Worm (Caenorhabditis elegans) whole organism, L1 larva: ENCODE measurements around the gene C46E10.8.

Experiments used
- ceh-8 ChIP-seq: fragments of 200-800 bp; sonication (Bioruptor generic); optimal IDR thresholded peaks from 2 replicates; lab custom pipeline; 2018; ENCODE audit warnings: mild to moderate bottlenecking, missing genetic modification characterization, moderate library complexity, missing compliant biosample characterization
- ceh-82 ChIP-seq, 3 experiments: fragments of 150-350 bp in 1 of 3; sonication (generic microtip) in 2 of 3; optimal IDR thresholded peaks; 2 replicates each; lab custom pipeline; 2014 to 2017; ENCODE audit warnings: missing biosample characterization in 3 of 3, missing genetic modification characterization in 3 of 3
- ceh-90 ChIP-seq: sonication (generic microtip); optimal IDR thresholded peaks from 2 replicates; lab custom pipeline; 2016; ENCODE audit warnings: missing genetic modification characterization, missing compliant biosample characterization
- efl-3 ChIP-seq: fragments of 200-800 bp; sonication (Bioruptor generic); optimal IDR thresholded peaks from 2 replicates; lab custom pipeline; 2018; ENCODE audit warnings: mild to moderate bottlenecking, missing genetic modification characterization, missing compliant biosample characterization
- egl-27 ChIP-seq, 2 experiments: fragments of 150-350 bp in 1 of 2; sonication (generic microtip); optimal IDR thresholded peaks; 3 replicates each; lab custom pipeline; 2017 to 2018; ENCODE audit warnings: missing biosample characterization in 2 of 2, missing genetic modification characterization in 2 of 2, missing genetic modification reagents in 2 of 2
- elt-3 ChIP-seq, 6 experiments: fragments of 150-350 bp in 1 of 6; sonication (generic microtip); optimal IDR thresholded peaks; 2 replicates each; lab custom pipeline; 2017 to 2018; ENCODE audit warnings: missing biosample characterization in 6 of 6, missing genetic modification characterization in 6 of 6, inconsistent platforms in 1 of 6
- ets-5 ChIP-seq: fragments of 200-800 bp; sonication (Bioruptor generic); IDR thresholded peaks from 2 replicates; pipeline ENCODE4 v1.3.6; 2022; ENCODE audit warnings: missing genetic modification characterization, missing compliant biosample characterization
- fkh-8 ChIP-seq: sonication (generic microtip); optimal IDR thresholded peaks from 2 replicates; lab custom pipeline; 2016; ENCODE audit warnings: mild to moderate bottlenecking, missing genetic modification characterization, missing compliant biosample characterization
- grh-1 ChIP-seq: fragments of 200-800 bp; sonication (Bioruptor generic); IDR thresholded peaks from 2 replicates; pipeline ENCODE4 v1.3.6; 2022; ENCODE audit warnings: missing genetic modification reagents, missing genetic modification characterization, missing compliant biosample characterization
- hlh-4 ChIP-seq: sonication (generic microtip); optimal IDR thresholded peaks from 2 replicates; lab custom pipeline; 2016; ENCODE audit warnings: mild to moderate bottlenecking, missing genetic modification characterization, missing compliant biosample characterization
- hpl-2 ChIP-seq: fragments of 150-350 bp; optimal IDR thresholded peaks from 2 replicates; lab custom pipeline; 2014; ENCODE audit warnings: missing biosample characterization, missing genetic modification reagents, missing genetic modification characterization
- isw-1 ChIP-seq: fragments of 200-800 bp; sonication (Bioruptor generic); IDR thresholded peaks from 2 replicates; pipeline ENCODE4 v1.3.6; 2022; ENCODE audit warnings: missing genetic modification characterization, missing compliant biosample characterization
- jun-1 ChIP-seq: fragments of 150-350 bp; optimal IDR thresholded peaks from 2 replicates; lab custom pipeline; 2014; ENCODE audit warnings: missing biosample characterization, missing genetic modification reagents, missing genetic modification characterization
- lin-13 ChIP-seq: fragments of 150-350 bp; optimal IDR thresholded peaks from 2 replicates; lab custom pipeline; 2014; ENCODE audit warnings: missing biosample characterization, missing genetic modification reagents, missing genetic modification characterization
- lin-14 ChIP-seq: fragments of 200-800 bp; sonication (Bioruptor generic); optimal IDR thresholded peaks from 2 replicates; lab custom pipeline; 2018; ENCODE audit warnings: mild to moderate bottlenecking, missing genetic modification characterization, moderate library complexity, missing compliant biosample characterization
- lin-15B ChIP-seq: fragments of 150-350 bp; sonication (generic microtip); optimal IDR thresholded peaks from 3 replicates; lab custom pipeline; 2014; ENCODE audit warnings: missing biosample characterization, missing genetic modification characterization
- lin-35 ChIP-seq, 2 experiments: fragments of 150-350 bp; optimal IDR thresholded peaks; 2 replicates each; lab custom pipeline; 2014; ENCODE audit warnings: missing biosample characterization in 2 of 2, missing genetic modification characterization in 2 of 2, missing genetic modification reagents in 2 of 2
- lir-3 ChIP-seq: sonication (generic microtip); optimal IDR thresholded peaks from 2 replicates; lab custom pipeline; 2016; ENCODE audit warnings: mild to moderate bottlenecking, missing genetic modification characterization, moderate library complexity, missing compliant biosample characterization; ENCODE audit not compliant: poor library complexity
- lsy-2 ChIP-seq, 2 experiments: fragments of 150-350 bp; optimal IDR thresholded peaks; 2 replicates each; lab custom pipeline; 2014; ENCODE audit warnings: missing biosample characterization in 2 of 2, missing genetic modification characterization in 2 of 2
- mef-2 ChIP-seq: fragments of 150-350 bp; optimal IDR thresholded peaks from 2 replicates; lab custom pipeline; 2014; ENCODE audit warnings: missing biosample characterization, missing genetic modification characterization
- mep-1 ChIP-seq: fragments of 150-350 bp; optimal IDR thresholded peaks from 2 replicates; lab custom pipeline; 2014; ENCODE audit warnings: missing biosample characterization, missing genetic modification characterization
- nhr-12 ChIP-seq: sonication (generic microtip); optimal IDR thresholded peaks from 2 replicates; lab custom pipeline; 2017; ENCODE audit warnings: missing biosample characterization, missing genetic modification characterization
- nhr-20 ChIP-seq: sonication (generic microtip); optimal IDR thresholded peaks from 2 replicates; lab custom pipeline; 2016; ENCODE audit warnings: mild to moderate bottlenecking, missing genetic modification characterization, missing compliant biosample characterization
- nhr-237 ChIP-seq: fragments of 150-350 bp; optimal IDR thresholded peaks from 2 replicates; lab custom pipeline; 2014; ENCODE audit warnings: missing biosample characterization, missing genetic modification characterization
- nhr-28 ChIP-seq: fragments of 150-350 bp; optimal IDR thresholded peaks from 2 replicates; lab custom pipeline; 2014; ENCODE audit warnings: missing biosample characterization, missing genetic modification characterization
- nhr-47 ChIP-seq: sonication (generic microtip); optimal IDR thresholded peaks from 2 replicates; lab custom pipeline; 2016; ENCODE audit warnings: mild to moderate bottlenecking, missing genetic modification characterization, moderate library complexity, missing compliant biosample characterization
- pqm-1 ChIP-seq: sonication (generic microtip); optimal IDR thresholded peaks from 3 replicates; lab custom pipeline; 2017; ENCODE audit warnings: missing biosample characterization, missing genetic modification characterization
- rnt-1 ChIP-seq: sonication (generic microtip); optimal IDR thresholded peaks from 2 replicates; lab custom pipeline; 2016; ENCODE audit warnings: mild to moderate bottlenecking, missing genetic modification characterization, moderate library complexity, missing compliant biosample characterization
- skn-1 ChIP-seq: fragments of 150-350 bp; optimal IDR thresholded peaks from 2 replicates; lab custom pipeline; 2014; ENCODE audit warnings: missing biosample characterization, missing genetic modification characterization
- snu-23 ChIP-seq: sonication (generic microtip); optimal IDR thresholded peaks from 2 replicates; lab custom pipeline; 2016; ENCODE audit warnings: missing genetic modification characterization, missing compliant biosample characterization
- sptf-1 ChIP-seq: fragments of 150-350 bp; optimal IDR thresholded peaks from 2 replicates; lab custom pipeline; 2014; ENCODE audit warnings: missing biosample characterization, missing genetic modification characterization
- sup-37 ChIP-seq: fragments of 200-800 bp; sonication (Bioruptor generic); optimal IDR thresholded peaks from 2 replicates; lab custom pipeline; 2018; ENCODE audit warnings: mild to moderate bottlenecking, missing genetic modification characterization, missing compliant biosample characterization
- swsn-7 ChIP-seq: sonication (generic microtip); optimal IDR thresholded peaks from 2 replicates; lab custom pipeline; 2016; ENCODE audit warnings: missing genetic modification characterization, missing compliant biosample characterization
- unc-130 ChIP-seq: fragments of 150-350 bp; optimal IDR thresholded peaks from 2 replicates; lab custom pipeline; 2017; ENCODE audit warnings: missing biosample characterization, missing genetic modification characterization, inconsistent platforms
- unc-30 ChIP-seq: sonication (generic microtip); optimal IDR thresholded peaks from 2 replicates; lab custom pipeline; 2017; ENCODE audit warnings: missing biosample characterization, missing genetic modification characterization
- zag-1 ChIP-seq: fragments of 150-350 bp; optimal IDR thresholded peaks from 2 replicates; lab custom pipeline; 2014; ENCODE audit warnings: missing biosample characterization, missing genetic modification characterization

C46E10.8 gene

DNA sequence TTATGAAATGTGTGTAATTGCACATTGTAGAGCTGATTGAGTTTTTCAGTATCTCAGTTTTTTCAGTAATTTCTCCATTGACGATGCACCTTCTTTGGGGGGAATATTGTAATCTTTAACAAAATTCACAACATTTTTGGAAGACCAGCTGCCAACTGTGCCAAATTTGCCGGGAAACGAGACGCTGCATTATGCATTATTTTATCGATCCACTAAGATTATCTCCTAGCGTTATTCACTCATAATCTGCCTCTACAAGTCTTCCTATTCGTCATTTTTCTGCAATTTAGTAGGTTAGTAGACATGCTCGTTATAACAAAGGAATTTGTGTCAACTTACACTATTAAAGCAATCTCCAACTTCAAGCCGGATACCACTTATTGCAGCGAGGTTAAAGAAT is 3.8 kb upstream of the C46E10.8 start, which contains the start of the genes sdz-12 and bath-31:
Gene sdz-12 (minus strand): TSS at position 101 of the 400 bp plus-strand sequence.
Gene bath-31 (plus strand): TSS at position 251 of the 400 bp plus-strand sequence.
- TF ChIP-seq fkh-8 (tag; lab: Kevin White, UChicago) (no peak), mep-1 (tag; lab: Kevin White, UChicago) (no peak), grh-1 (GFP tag; lab: Robert Waterston, UW) (no peak), pqm-1 (tag; lab: Kevin White, UChicago) (no peak)

- TF ChIP-seq efl-3 (GFP tag; lab: Kevin White, UChicago) (no peak), nhr-28 (tag; lab: Kevin White, UChicago) (no peak), unc-30 (tag; lab: Kevin White, UChicago) (no peak), fkh-8 (tag; lab: Kevin White, UChicago) (no peak), grh-1 (GFP tag; lab: Robert Waterston, UW) (no peak), nhr-237 (tag; lab: Kevin White, UChicago) (no peak), unc-130 (no peak), lin-14 (no peak), nhr-47 (tag; lab: Kevin White, UChicago) (no peak), hpl-2 (GFP tag; lab: Kevin White, UChicago) (no peak), ceh-82 (tag; optimal IDR thresholded peaks at IDR 0.05; lab: Kevin White, UChicago) (no peak), egl-27 (tag; optimal IDR thresholded peaks at IDR 0.05; lab: Kevin White, UChicago) (no peak), jun-1 (no peak)
Measured at ce11 chrII:3724175-3724715, 3.7 kb downstream of the C46E10.8 start, which contains the start of gene C46E10.1. TSS of gene C46E10.1 (plus strand) at chrII:3724225.

DNA sequence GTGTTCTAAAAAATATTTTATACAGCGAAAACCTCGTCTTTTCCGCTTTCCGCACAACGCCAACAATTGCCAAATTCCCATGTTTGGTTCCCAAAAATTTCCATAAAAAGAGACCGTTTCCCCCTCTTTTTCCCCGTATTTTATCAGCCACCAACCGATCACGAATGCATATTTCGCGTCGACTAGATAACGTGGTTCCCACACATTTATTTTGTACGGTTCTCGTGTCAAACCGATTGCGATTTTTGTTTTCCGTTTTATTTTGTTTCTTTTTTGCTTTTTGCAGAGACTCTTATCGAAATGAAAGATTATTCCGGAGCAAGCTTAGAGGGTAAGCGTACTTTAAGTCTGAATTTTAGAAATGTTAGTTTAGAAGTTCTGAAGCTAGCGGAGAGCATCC is 6.9 kb downstream of the C46E10.8 start, which contains the start of gene C46E10.3:
Gene C46E10.3 (plus strand): TSS at position 301 of the 400 bp plus-strand sequence.
- TF ChIP-seq nhr-237 (tag; lab: Kevin White, UChicago) (no peak), nhr-20 (tag; lab: Kevin White, UChicago) (no peak), zag-1 (no peak), lsy-2 (tag; optimal IDR thresholded peaks at IDR 0.05; lab: Kevin White, UChicago) (no peak), unc-130 (no peak), lir-3 (no peak), sup-37 (GFP tag; lab: Kevin White, UChicago) (no peak), nhr-12 (tag; lab: Kevin White, UChicago) (no peak), ceh-90 (tag; lab: Kevin White, UChicago) (no peak), skn-1 (no peak), lin-13 (GFP tag; lab: Kevin White, UChicago) (no peak), sptf-1 (tag; lab: Kevin White, UChicago) (no peak), isw-1 (GFP tag; lab: Robert Waterston, UW) (no peak)

DNA sequence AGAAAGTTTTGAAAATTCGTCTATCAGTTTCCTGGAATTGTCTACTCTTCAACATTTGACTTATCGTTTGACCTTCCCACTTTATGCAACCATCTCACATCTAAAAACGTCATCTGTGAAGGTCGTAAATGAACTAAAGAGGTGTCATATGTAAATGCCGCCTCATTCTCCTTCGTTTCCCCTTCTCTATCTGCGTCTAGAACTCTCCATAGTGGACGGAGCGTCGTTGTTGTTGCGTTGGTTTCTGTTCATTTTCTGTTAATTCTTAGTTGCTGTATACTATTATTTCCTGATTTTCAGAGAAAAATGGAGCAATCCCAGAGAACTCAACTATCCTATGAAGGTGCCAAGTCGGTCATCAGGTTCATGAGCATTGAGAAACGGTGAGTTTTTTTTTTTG is 10.9 kb downstream of the C46E10.8 start, which contains the start of gene fbxc-52:
Gene fbxc-52 (plus strand): TSS at position 301 of the 400 bp plus-strand sequence.
- TF ChIP-seq zag-1 (no peak), ceh-82 (tag; optimal IDR thresholded peaks at IDR 0.05; lab: Kevin White, UChicago) (no peak), ceh-8 (GFP tag; lab: Kevin White, UChicago) (no peak), elt-3 (tag; optimal IDR thresholded peaks at IDR 0.05; lab: Kevin White, UChicago) (no peak)

DNA sequence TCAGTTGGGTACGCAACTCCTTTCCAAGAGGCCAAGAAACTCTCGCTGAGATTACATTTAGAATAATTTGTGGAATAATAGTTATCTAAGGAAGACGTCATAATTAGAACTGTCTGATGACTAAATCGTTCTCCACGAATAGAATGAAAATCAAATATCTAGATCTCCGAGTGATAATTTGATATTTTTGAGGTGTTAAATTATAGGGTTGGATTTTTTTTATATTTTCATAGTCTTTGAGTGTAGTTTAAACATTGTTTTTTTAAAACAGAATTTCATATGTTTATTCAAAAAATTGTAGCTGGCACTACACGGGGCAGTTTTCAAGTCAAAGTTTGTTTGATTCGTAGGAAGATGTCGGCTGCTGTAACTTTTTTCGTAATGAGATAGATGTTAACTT is 11.4 kb downstream of the C46E10.8 start, which contains the start of gene srh-99:
Gene srh-99 (minus strand): TSS at position 101 of the 400 bp plus-strand sequence.
- no peak for TF ChIP-seq sup-37 (GFP tag; lab: Kevin White, UChicago)
- no peak for TF ChIP-seq snu-23
- TF ChIP-seq nhr-237 (tag; lab: Kevin White, UChicago) = no peak
- TF ChIP-seq hlh-4 (tag; lab: Kevin White, UChicago) = no peak
- TF ChIP-seq elt-3 (tag; optimal IDR thresholded peaks at IDR 0.05; lab: Kevin White, UChicago) = no peak

- TF ChIP-seq mef-2 (tag; lab: Kevin White, UChicago) (no peak), swsn-7 (tag; lab: Kevin White, UChicago) (no peak), rnt-1 (tag; lab: Kevin White, UChicago) (no peak), ets-5 (GFP tag; lab: Robert Waterston, UW) (no peak), lin-35 (GFP tag; optimal IDR thresholded peaks at IDR 0.05; lab: Kevin White, UChicago) (no peak), lin-15B (no peak)
Measured at ce11 chrII:3714595-3714994, 13.3 kb downstream of the C46E10.8 start, which contains the start of gene srh-100. TSS of gene srh-100 (minus strand) at chrII:3714695.
